Worm (Caenorhabditis elegans): ENCODE measurements around the gene mrpl-45.

Gene mrpl-45

ce11 chrIII:1218221-1218620, 16.4 kb upstream of the mrpl-45 start (continued):
- TF ChIP-seq nhr-85 (tag) (no peak), dpl-1 (GFP tag; optimal IDR thresholded peaks at IDR 0.05) (no peak), unc-30 (tag; optimal IDR thresholded peaks at IDR 0.05) (no peak), ztf-4 (tag; optimal IDR thresholded peaks at IDR 0.05) (no peak), lin-13 (GFP tag; optimal IDR thresholded peaks at IDR 0.05) (peak; percentile 3), nhr-90 (tag; optimal IDR thresholded peaks at IDR 0.05; ENCODE audit: poor library complexity) (peak; percentile 24), rnt-1 (tag; optimal IDR thresholded peaks at IDR 0.05) (peak; percentile 33), nhr-76 (tag; optimal IDR thresholded peaks at IDR 0.05) (no peak), fkh-4 (tag; optimal IDR thresholded peaks at IDR 0.05; ENCODE audit: borderline replicate concordance) (no peak), vab-15 (tag; optimal IDR thresholded peaks at IDR 0.05) (no peak), hlh-4 (tag; optimal IDR thresholded peaks at IDR 0.05) (no peak), lsy-2 (tag; optimal IDR thresholded peaks at IDR 0.05) (peak in 1 of 2 experiments; percentile 17), nhr-20 (tag; optimal IDR thresholded peaks at IDR 0.05) (peak; percentile 2), unc-98 (GFP tag; IDR thresholded peaks at IDR 0.05) (no peak)

ce11 chrIII:1216096-1216495, 14.3 kb upstream of the mrpl-45 start:
- no peak for TF ChIP-seq nhr-11 (tag; optimal IDR thresholded peaks at IDR 0.05)
- TF ChIP-seq hpl-2 (GFP tag; optimal IDR thresholded peaks at IDR 0.05): no peak
- no peak for TF ChIP-seq elt-2 (tag; optimal IDR thresholded peaks at IDR 0.05)
- TF ChIP-seq C04F5.9 (tag; optimal IDR thresholded peaks at IDR 0.05): no peak
- TF ChIP-seq lin-14 (GFP tag; optimal IDR thresholded peaks at IDR 0.05): no peak
- TF ChIP-seq mab-9 (GFP tag; IDR thresholded peaks at IDR 0.05): no peak
- TF ChIP-seq fkh-4 (tag; optimal IDR thresholded peaks at IDR 0.05; ENCODE audit: borderline replicate concordance): no peak
- no peak for TF ChIP-seq egl-13 (tag; optimal IDR thresholded peaks at IDR 0.05)
- TF ChIP-seq nhr-28 (tag; optimal IDR thresholded peaks at IDR 0.05): no peak
- TF ChIP-seq nhr-12 (tag; optimal IDR thresholded peaks at IDR 0.05): no peak
- TF ChIP-seq fkh-8 (tag; optimal IDR thresholded peaks at IDR 0.05): no peak
- TF ChIP-seq lir-3 (tag; optimal IDR thresholded peaks at IDR 0.05; ENCODE audit: poor library complexity): no peak
- TF ChIP-seq Y116A8C.19 (tag; optimal IDR thresholded peaks at IDR 0.05; ENCODE audit: borderline replicate concordance): no peak
- TF ChIP-seq ztf-11 (tag; optimal IDR thresholded peaks at IDR 0.05): no peak
- no peak for TF ChIP-seq ces-1 (GFP tag; optimal IDR thresholded peaks at IDR 0.05)

ce11 chrIII:1214680-1215079, 12.9 kb upstream of the mrpl-45 start, which contains the start of gene Y119D3B.21:
Gene Y119D3B.21, plus strand, starts transcription at chrIII:1215000.
- TF ChIP-seq skn-1 (tag; optimal IDR thresholded peaks at IDR 0.05): no peak
- no peak for TF ChIP-seq sox-4 (tag; optimal IDR thresholded peaks at IDR 0.05)
- TF ChIP-seq pqm-1 (tag; optimal IDR thresholded peaks at IDR 0.05): no peak
- TF ChIP-seq efl-1 (optimal IDR thresholded peaks at IDR 0.05): no peak
- peak in 1 of 2 experiments; percentile 74 for TF ChIP-seq efl-1 (GFP tag; optimal IDR thresholded peaks at IDR 0.05 in 1 of 2)
- no peak for TF ChIP-seq C16A3.4 (tag; optimal IDR thresholded peaks at IDR 0.05)
- TF ChIP-seq irx-1 (tag; optimal IDR thresholded peaks at IDR 0.05): no peak
- TF ChIP-seq lin-15B (tag; optimal IDR thresholded peaks at IDR 0.05): no peak
- no peak for TF ChIP-seq unc-62 (GFP tag; optimal IDR thresholded peaks at IDR 0.05)
- no peak for TF ChIP-seq sptf-1 (tag; optimal IDR thresholded peaks at IDR 0.05)
- no peak for TF ChIP-seq nhr-77 (tag; optimal IDR thresholded peaks at IDR 0.05)
- TF ChIP-seq snpc-4 (tag; optimal IDR thresholded peaks at IDR 0.05): no peak
- no peak for TF ChIP-seq dpl-1 (GFP tag; optimal IDR thresholded peaks at IDR 0.05)
- TF ChIP-seq ceh-8 (GFP tag; optimal IDR thresholded peaks at IDR 0.05): no peak
- TF ChIP-seq isw-1 (GFP tag; IDR thresholded peaks at IDR 0.05): no peak
- peak in 1 of 2 experiments; percentile 31 for TF ChIP-seq lin-35 (GFP tag; optimal IDR thresholded peaks at IDR 0.05)
- no peak for TF ChIP-seq nhr-12 (tag; optimal IDR thresholded peaks at IDR 0.05)
- TF ChIP-seq elt-2 (tag; optimal IDR thresholded peaks at IDR 0.05): peak; percentile 87
- TF ChIP-seq C04F5.9 (tag; optimal IDR thresholded peaks at IDR 0.05): no peak
- no peak for TF ChIP-seq unc-98 (GFP tag; IDR thresholded peaks at IDR 0.05)
- peak; percentile 31 for TF ChIP-seq ama-1 (optimal IDR thresholded peaks at IDR 0.05)
- no peak for TF ChIP-seq alr-1 (tag; optimal IDR thresholded peaks at IDR 0.05; ENCODE audit: borderline replicate concordance)
- no peak for TF ChIP-seq ceh-82 (tag; optimal IDR thresholded peaks at IDR 0.05)
- TF ChIP-seq swsn-7 (tag; optimal IDR thresholded peaks at IDR 0.05): no peak
- no peak for TF ChIP-seq mab-9 (GFP tag; IDR thresholded peaks at IDR 0.05)
- TF ChIP-seq fkh-8 (tag; optimal IDR thresholded peaks at IDR 0.05): no peak
- TF ChIP-seq nhr-84 (tag; optimal IDR thresholded peaks at IDR 0.05): no peak
- no peak for TF ChIP-seq unc-130 (tag; optimal IDR thresholded peaks at IDR 0.05)
- no peak for TF ChIP-seq egl-13 (tag; optimal IDR thresholded peaks at IDR 0.05)
- no peak for TF ChIP-seq elt-3 (tag; optimal IDR thresholded peaks at IDR 0.05)
- no peak for TF ChIP-seq hlh-17 (GFP tag; optimal IDR thresholded peaks at IDR 0.05; ENCODE audit: borderline replicate concordance)
